Worm (Caenorhabditis elegans) whole organism, early embryonic: Measurements from ENCODE around the gene elli-1.

Source experiments
- F13C5.2 ChIP-seq: sonication (generic microtip); optimal IDR thresholded peaks from 2 replicates; lab custom pipeline; 2017; ENCODE audit warnings: mild to moderate bottlenecking, missing genetic modification characterization, inconsistent platforms, missing compliant biosample characterization
- ama-1 ChIP-seq: fragments of 150-350 bp; optimal IDR thresholded peaks from 2 replicates; lab custom pipeline; 2014
- ets-7 ChIP-seq: sonication (generic microtip); optimal IDR thresholded peaks from 2 replicates; lab custom pipeline; 2016; ENCODE audit warnings: missing genotype, missing genetic modification characterization, missing compliant biosample characterization
- flt-1 ChIP-seq: fragments of 200-800 bp; sonication (Bioruptor generic); IDR thresholded peaks from 2 replicates; pipeline ENCODE4 v1.3.6; 2022; ENCODE audit warnings: missing genetic modification characterization, missing compliant biosample characterization
- hmg-4 ChIP-seq: fragments of 200-800 bp; sonication (Bioruptor generic); optimal IDR thresholded peaks from 2 replicates; lab custom pipeline; 2018; ENCODE audit warnings: mild to moderate bottlenecking, missing genetic modification characterization, missing compliant biosample characterization
- scrt-1 ChIP-seq: fragments of 200-800 bp; sonication (Bioruptor generic); IDR thresholded peaks from 2 replicates; pipeline ENCODE4 v1.3.6; 2022; ENCODE audit warnings: missing genetic modification characterization, missing compliant biosample characterization
- sea-1 ChIP-seq: fragments of 200-800 bp; sonication (Bioruptor generic); conservative IDR thresholded peaks from 2 replicates; pipeline ENCODE4 v1.3.6; 2022; ENCODE audit warnings: missing genetic modification characterization, missing compliant biosample characterization

DNA sequence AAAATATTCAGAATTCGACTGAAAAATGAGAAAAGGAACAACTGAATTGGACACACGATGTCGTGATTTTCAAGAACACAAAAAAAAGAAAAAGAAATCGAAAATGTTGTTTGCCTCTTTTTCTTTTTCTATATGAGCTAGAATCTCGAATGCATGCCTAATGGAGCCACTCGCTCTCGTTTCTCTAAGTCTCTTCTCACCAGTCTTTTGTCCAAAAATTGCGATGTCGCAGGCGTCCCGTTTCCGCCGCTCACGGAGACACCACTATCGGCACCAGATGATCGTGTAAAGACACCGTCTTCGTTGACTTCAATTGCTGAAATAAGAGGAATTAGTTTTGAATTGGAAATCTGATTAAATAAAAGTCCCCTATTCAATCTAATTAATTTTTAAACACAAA lies 4.0 kb upstream of the elli-1 start:
- TF ChIP-seq flt-1 (GFP tag; lab: Robert Waterston, UW): no peak
- TF ChIP-seq hmg-4 (GFP tag; lab: Kevin White, UChicago): no peak
- no peak for TF ChIP-seq ama-1 (lab: Kevin White, UChicago)
- no peak for TF ChIP-seq F13C5.2 (tag; lab: Kevin White, UChicago)
- TF ChIP-seq sea-1 (GFP tag; lab: Robert Waterston, UW): no peak
- TF ChIP-seq ets-7 (tag; lab: Kevin White, UChicago): no peak
- no peak for TF ChIP-seq scrt-1 (GFP tag; lab: Robert Waterston, UW)
